Fruit fly (Drosophila melanogaster) whole organism, embryonic: ENCODE measurements around the gene CG7519.

ENCODE experiments used
- Atf-2 ChIP-seq: fragments of 200-800 bp; sonication (Bioruptor generic); optimal IDR thresholded peaks from 2 replicates; lab custom pipeline; 2016; ENCODE audit warnings: missing biosample characterization, missing genetic modification characterization
- B-H1 ChIP-seq: fragments of 200-800 bp; sonication (Bioruptor generic); IDR thresholded peaks from 3 replicates; pipeline ENCODE4 v1.3.6; 2022; ENCODE audit warnings: missing biosample characterization, missing genetic modification characterization
- B-H2 ChIP-seq: fragments of 200-800 bp; sonication (Bioruptor generic); optimal IDR thresholded peaks from 2 replicates; lab custom pipeline; 2018; ENCODE audit warnings: missing biosample characterization, mild to moderate bottlenecking, missing genetic modification characterization
- Bdp1 ChIP-seq: fragments of 200-800 bp; sonication (Bioruptor generic); optimal IDR thresholded peaks from 3 replicates; lab custom pipeline; 2016; ENCODE audit warnings: missing biosample characterization, missing genetic modification characterization
- CG11456 ChIP-seq: fragments of 200-800 bp; sonication (Bioruptor generic); IDR thresholded peaks from 3 replicates; pipeline ENCODE4 v1.3.6; 2022; ENCODE audit warnings: missing biosample characterization, missing genetic modification characterization
- CG11723 ChIP-seq: fragments of 200-800 bp; sonication (Bioruptor generic); optimal IDR thresholded peaks from 2 replicates; lab custom pipeline; 2017; ENCODE audit warnings: missing biosample characterization, mild to moderate bottlenecking, missing genetic modification characterization
- CG1233 ChIP-seq: fragments of 200-800 bp; sonication (Bioruptor generic); optimal IDR thresholded peaks from 4 replicates; lab custom pipeline; 2018; ENCODE audit warnings: missing biosample characterization, mild to moderate bottlenecking, missing genetic modification characterization
- CG15479 ChIP-seq: fragments of 200-800 bp; sonication (Bioruptor generic); optimal IDR thresholded peaks from 3 replicates; lab custom pipeline; 2019; ENCODE audit warnings: missing biosample characterization, mild to moderate bottlenecking, missing genetic modification characterization, moderate library complexity
- CG1647 ChIP-seq: fragments of 200-800 bp; sonication (Bioruptor generic); optimal IDR thresholded peaks from 3 replicates; lab custom pipeline; 2016; ENCODE audit warnings: missing biosample characterization, missing genetic modification characterization
- CG16779 ChIP-seq: fragments of 200-800 bp; sonication (Bioruptor generic); IDR thresholded peaks from 2 replicates; pipeline ENCODE4 v1.3.6; 2022; ENCODE audit warnings: missing biosample characterization, missing genetic modification characterization
- CG17359 ChIP-seq: fragments of 200-800 bp; sonication (Bioruptor generic); optimal IDR thresholded peaks from 3 replicates; lab custom pipeline; 2018; ENCODE audit warnings: missing biosample characterization, mild to moderate bottlenecking, missing genetic modification characterization, moderate library complexity
- CG33213 ChIP-seq: fragments of 200-800 bp; sonication (Bioruptor generic); optimal IDR thresholded peaks from 3 replicates; lab custom pipeline; 2016; ENCODE audit warnings: missing biosample characterization, missing genetic modification characterization
- CG3995 ChIP-seq: fragments of 200-800 bp; sonication (Bioruptor generic); optimal IDR thresholded peaks from 3 replicates; lab custom pipeline; 2016; ENCODE audit warnings: missing biosample characterization, missing genetic modification characterization
- CG43689 ChIP-seq: fragments of 200-800 bp; sonication (Bioruptor generic); IDR thresholded peaks from 2 replicates; pipeline ENCODE4 v1.3.6; 2022; ENCODE audit warnings: missing biosample characterization, missing genetic modification characterization
- CG4730 ChIP-seq: fragments of 200-800 bp; sonication (Bioruptor generic); IDR thresholded peaks from 2 replicates; pipeline ENCODE4 v1.3.6; 2022; ENCODE audit warnings: missing biosample characterization, missing genetic modification characterization
- CG6654 ChIP-seq: fragments of 200-800 bp; sonication (Bioruptor generic); optimal IDR thresholded peaks from 2 replicates; lab custom pipeline; 2017; ENCODE audit warnings: missing biosample characterization, mild to moderate bottlenecking, missing genetic modification characterization
- CG6813 ChIP-seq: fragments of 200-800 bp; sonication (Bioruptor generic); optimal IDR thresholded peaks from 2 replicates; lab custom pipeline; 2017; ENCODE audit warnings: missing biosample characterization, missing genetic modification characterization, mild to moderate bottlenecking, moderate library complexity, missing genetic modification reagents
- CG6854 ChIP-seq: fragments of 200-800 bp; sonication (Bioruptor generic); optimal IDR thresholded peaks from 3 replicates; lab custom pipeline; 2017; ENCODE audit warnings: missing biosample characterization, mild to moderate bottlenecking, missing genetic modification characterization
- CG7928 ChIP-seq: fragments of 200-800 bp; sonication (Bioruptor generic); optimal IDR thresholded peaks from 2 replicates; lab custom pipeline; 2017; ENCODE audit warnings: missing biosample characterization, mild to moderate bottlenecking, missing genetic modification characterization
- CG8944 ChIP-seq: fragments of 200-800 bp; sonication (Bioruptor generic); optimal IDR thresholded peaks from 3 replicates; lab custom pipeline; 2016; ENCODE audit warnings: missing biosample characterization, missing genetic modification characterization
- Camta ChIP-seq: fragments of 200-800 bp; sonication (Bioruptor generic); optimal IDR thresholded peaks from 2 replicates; lab custom pipeline; 2016; ENCODE audit warnings: missing biosample characterization, missing genetic modification characterization
- Dfd ChIP-seq, 2 experiments: fragments of >200 bp; optimal IDR thresholded peaks; 2 replicates each; lab custom pipeline; 2017; ENCODE audit warnings: missing biosample characterization in 2 of 2, missing genetic modification characterization in 2 of 2
- Doc2 ChIP-seq: fragments of 200-800 bp; sonication (Bioruptor generic); IDR thresholded peaks from 2 replicates; pipeline ENCODE4 v1.3.6; 2022; ENCODE audit warnings: missing biosample characterization, missing genetic modification characterization
- E2f1 ChIP-seq: fragments of 200-800 bp; sonication (Bioruptor generic); IDR thresholded peaks from 2 replicates; pipeline ENCODE4 v1.3.6; 2022; ENCODE audit warnings: missing biosample characterization, missing genetic modification characterization
- Elba2 ChIP-seq: fragments of 200-800 bp; sonication (Bioruptor generic); optimal IDR thresholded peaks from 3 replicates; lab custom pipeline; 2016; ENCODE audit warnings: missing biosample characterization, missing genetic modification characterization
- Ets97D ChIP-seq: fragments of 200-800 bp; sonication (Bioruptor generic); optimal IDR thresholded peaks from 3 replicates; lab custom pipeline; 2016; ENCODE audit warnings: missing biosample characterization, missing genetic modification characterization
- Fer1 ChIP-seq: fragments of 200-800 bp; sonication (Bioruptor generic); optimal IDR thresholded peaks from 2 replicates; lab custom pipeline; 2017; ENCODE audit warnings: missing biosample characterization, mild to moderate bottlenecking, missing genetic modification characterization
- HLH4C ChIP-seq: fragments of 200-800 bp; sonication (Bioruptor generic); IDR thresholded peaks from 3 replicates; pipeline ENCODE4 v1.3.6; 2022; ENCODE audit warnings: missing biosample characterization, missing genetic modification characterization; ENCODE audit not compliant: partially characterized antibody
- Hsf ChIP-seq: fragments of 200-800 bp; sonication (Bioruptor generic); optimal IDR thresholded peaks from 3 replicates; lab custom pipeline; 2016; ENCODE audit warnings: missing biosample characterization, missing genetic modification characterization
- Taf1 ChIP-seq: fragments of 200-800 bp; sonication (Bioruptor generic); IDR thresholded peaks from 2 replicates; pipeline ENCODE4 v1.3.6; 2022; ENCODE audit warnings: missing biosample characterization, missing genetic modification characterization
- az2 ChIP-seq: fragments of 200-800 bp; sonication (Bioruptor generic); optimal IDR thresholded peaks from 3 replicates; lab custom pipeline; 2016; ENCODE audit warnings: missing biosample characterization, missing genetic modification characterization
- bab2 ChIP-seq: fragments of 200-800 bp; sonication (Bioruptor generic); optimal IDR thresholded peaks from 2 replicates; lab custom pipeline; 2016; ENCODE audit warnings: missing biosample characterization, missing genetic modification characterization
- cad ChIP-seq: fragments of >200 bp; optimal IDR thresholded peaks from 2 replicates; lab custom pipeline; 2017; ENCODE audit warnings: missing biosample characterization, missing genetic modification characterization
- crp ChIP-seq, 2 experiments: fragments of 200-800 bp; sonication (Bioruptor generic); optimal IDR thresholded peaks; 2 replicates in 1 of 2; 3 replicates in 1 of 2; lab custom pipeline; 2017; ENCODE audit warnings: missing biosample characterization in 2 of 2, missing genetic modification characterization in 2 of 2, mild to moderate bottlenecking in 1 of 2, moderate library complexity in 1 of 2
- da ChIP-seq: fragments of 200-800 bp; sonication (Bioruptor generic); optimal IDR thresholded peaks from 2 replicates; lab custom pipeline; 2016; ENCODE audit warnings: missing biosample characterization, missing genetic modification characterization
- dpn ChIP-seq, 2 experiments: fragments of 200-800 bp; sonication (Bioruptor generic); optimal IDR thresholded peaks; 3 replicates each; lab custom pipeline; 2016; ENCODE audit warnings: missing biosample characterization in 2 of 2, missing genetic modification characterization in 2 of 2
- eyg ChIP-seq: fragments of 200-800 bp; sonication (Bioruptor generic); optimal IDR thresholded peaks from 3 replicates; lab custom pipeline; 2016; ENCODE audit warnings: missing biosample characterization, missing genetic modification characterization
- gcm2 ChIP-seq: fragments of 200-800 bp; sonication (Bioruptor generic); optimal IDR thresholded peaks from 2 replicates; lab custom pipeline; 2016; ENCODE audit warnings: missing biosample characterization, missing genetic modification characterization
- hb ChIP-seq: fragments of 200-800 bp; sonication (Bioruptor generic); IDR thresholded peaks from 3 replicates; pipeline ENCODE4 v1.3.6; 2022; ENCODE audit warnings: missing biosample characterization, missing genetic modification characterization; ENCODE audit not compliant: partially characterized antibody
- ind ChIP-seq: fragments of 200-800 bp; sonication (Bioruptor generic); optimal IDR thresholded peaks from 3 replicates; lab custom pipeline; 2016; ENCODE audit warnings: missing biosample characterization, missing genetic modification characterization
- jigr1 ChIP-seq: fragments of 200-800 bp; sonication (Bioruptor generic); IDR thresholded peaks from 3 replicates; pipeline ENCODE4 v1.3.6; 2022; ENCODE audit warnings: missing biosample characterization, missing genetic modification characterization
- lola ChIP-seq, 3 experiments: fragments of >200 bp in 2 of 3; fragments of 200-800 bp in 1 of 3; sonication (Bioruptor generic) in 1 of 3; optimal IDR thresholded peaks; 2 replicates each; lab custom pipeline; 2017 to 2019; ENCODE audit warnings: missing biosample characterization in 3 of 3, missing genetic modification characterization in 3 of 3, mild to moderate bottlenecking in 1 of 3, moderate library complexity in 1 of 3
- otp ChIP-seq: fragments of 200-800 bp; sonication (Bioruptor generic); IDR thresholded peaks from 3 replicates; pipeline ENCODE4, ENCODE4 v1.3.6; 2022; ENCODE audit warnings: missing biosample characterization, missing genetic modification characterization
- schlank ChIP-seq: fragments of 200-800 bp; sonication (Bioruptor generic); optimal IDR thresholded peaks from 2 replicates; lab custom pipeline; 2018; ENCODE audit warnings: missing biosample characterization, mild to moderate bottlenecking, missing genetic modification characterization
- sens ChIP-seq: fragments of 200-800 bp; sonication (Bioruptor generic); peaks from one replicate; lab custom pipeline; 2016; ENCODE audit warnings: missing biosample characterization, missing genetic modification characterization
- shn ChIP-seq: fragments of 200-800 bp; sonication (Bioruptor generic); optimal IDR thresholded peaks from 3 replicates; lab custom pipeline; 2016; ENCODE audit warnings: missing biosample characterization, missing genetic modification characterization
- sr ChIP-seq: fragments of 200-800 bp; sonication (Bioruptor generic); IDR thresholded peaks from 3 replicates; pipeline ENCODE4 v1.3.6; 2022; ENCODE audit warnings: missing biosample characterization, missing genetic modification characterization
- sug ChIP-seq: fragments of 200-800 bp; optimal IDR thresholded peaks from 2 replicates; lab custom pipeline; 2019; ENCODE audit warnings: missing biosample characterization, mild to moderate bottlenecking, missing genetic modification characterization, moderate library complexity
- trh ChIP-seq: fragments of 200-800 bp; sonication (Bioruptor generic); optimal IDR thresholded peaks from 2 replicates; lab custom pipeline; 2016; ENCODE audit warnings: missing biosample characterization, missing genetic modification characterization
- twi ChIP-seq: fragments of 200-800 bp; optimal IDR thresholded peaks from 2 replicates; lab custom pipeline; 2019; ENCODE audit warnings: missing biosample characterization, mild to moderate bottlenecking, missing genetic modification characterization, moderate library complexity
- vfl ChIP-seq: fragments of 200-800 bp; sonication (Bioruptor generic); optimal IDR thresholded peaks from 2 replicates; lab custom pipeline; 2016; ENCODE audit warnings: missing biosample characterization, missing genetic modification characterization
- wek ChIP-seq: fragments of 200-800 bp; sonication (Bioruptor generic); optimal IDR thresholded peaks from 3 replicates; lab custom pipeline; 2018; ENCODE audit warnings: missing biosample characterization, mild to moderate bottlenecking, missing genetic modification characterization, moderate library complexity

The CG7519 gene

dm6 chr3L:21464240-21464639 is 28.6 kb upstream of the CG7519 start (continued):
- TF ChIP-seq CG8944 (GFP tag; lab: Kevin White, UChicago) (peak; percentile 8), crp (GFP tag; optimal IDR thresholded peaks at IDR 0.05; lab: Kevin White, UChicago) (peak in 1 of 2 experiments; percentile 27), Taf1 (GFP tag; lab: Robert Waterston, UW) (no peak), CG7928 (GFP tag; lab: Kevin White, UChicago) (no peak), wek (peak; percentile 57), Atf-2 (GFP tag; lab: Kevin White, UChicago) (peak; percentile 43), ind (GFP tag; lab: Kevin White, UChicago) (no peak), Camta (peak; percentile 32), CG33213 (GFP tag; lab: Kevin White, UChicago) (peak; percentile 55), jigr1 (GFP tag; lab: Robert Waterston, UW) (no peak), CG4730 (no peak), CG43689 (GFP tag; lab: Robert Waterston, UW) (no peak), sr (GFP tag; lab: Robert Waterston, UW) (no peak), CG6654 (GFP tag; lab: Kevin White, UChicago) (peak; percentile 38), HLH4C (GFP tag; lab: Robert Waterston, UW) (no peak), Doc2 (GFP tag; lab: Robert Waterston, UW) (no peak), twi (tag; lab: Kevin White, UChicago) (peak; percentile 78), cad (GFP tag; lab: Kevin White, UChicago) (no peak), bab2 (GFP tag; lab: Kevin White, UChicago) (peak; percentile 80), sug (no peak), Hsf (GFP tag; lab: Kevin White, UChicago) (peak; percentile 45), CG11723 (peak; percentile 52), CG1647 (GFP tag; lab: Kevin White, UChicago) (peak; percentile 4), CG3995 (no peak), CG6813 (peak; percentile 95), Fer1 (GFP tag; lab: Kevin White, UChicago) (no peak), hb (GFP tag; lab: Robert Waterston, UW) (no peak), CG1233 (GFP tag; lab: Kevin White, UChicago) (peak; percentile 92), az2 (GFP tag; lab: Kevin White, UChicago) (peak; percentile 23), Elba2 (GFP tag; lab: Kevin White, UChicago) (no peak), lola (GFP tag; optimal IDR thresholded peaks at IDR 0.05; lab: Kevin White, UChicago) (peak in 1 of 3 experiments; percentile 92), eyg (no peak), otp (peak; percentile 69; the same call in 2 of the 3 replicates), schlank (tag; lab: Kevin White, UChicago) (peak; percentile 10), Ets97D (GFP tag; lab: Kevin White, UChicago) (no peak), Dfd (GFP tag; optimal IDR thresholded peaks at IDR 0.05; lab: Kevin White, UChicago) (no peak), dpn (GFP tag; optimal IDR thresholded peaks at IDR 0.05; lab: Kevin White, UChicago) (no peak), CG16779 (GFP tag; lab: Robert Waterston, UW) (no peak), sens (GFP tag; lab: Kevin White, UChicago) (peak; percentile 96), Bdp1 (GFP tag; lab: Kevin White, UChicago) (peak; percentile 45), CG17359 (tag; lab: Kevin White, UChicago) (peak; percentile 77), B-H1 (GFP tag; lab: Robert Waterston, UW) (peak; percentile 15; the same call in 1 of the 3 replicates), gcm2 (GFP tag; lab: Kevin White, UChicago) (no peak), da (GFP tag; lab: Kevin White, UChicago) (peak; percentile 50), trh (GFP tag; lab: Kevin White, UChicago) (peak; percentile 47), E2f1 (GFP tag; lab: Robert Waterston, UW) (peak; percentile 35; the same call in 1 of the 2 replicates), CG6854 (GFP tag; lab: Kevin White, UChicago) (no peak), vfl (GFP tag; lab: Kevin White, UChicago) (no peak), B-H2 (GFP tag; lab: Kevin White, UChicago) (no peak), CG11456 (GFP tag; lab: Robert Waterston, UW) (0 out of 3 replicates have a peak, but pooled peaks have one; percentile 44), CG15479 (GFP tag; lab: Kevin White, UChicago) (peak; percentile 91), shn (GFP tag; lab: Kevin White, UChicago) (peak; percentile 27)
